Fruit fly (Drosophila melanogaster) ovary, adult (tissue): Measurements from ENCODE around the gene Ahcy.

Source experiments
- CG17801 ChIP-seq: fragments of 200-800 bp; optimal IDR thresholded peaks from 2 replicates; lab custom pipeline; 2019; ENCODE audit warnings: missing biosample characterization, mild to moderate bottlenecking, missing genetic modification characterization, moderate library complexity; ENCODE audit not compliant: partially characterized antibody

Gene Ahcy

dm6 chrX:15449490-15450326, at the start of gene Ahcy, which contains the start of gene Scamp:
Gene Ahcy, plus strand, starts transcription at chrX:15450261.
Gene Scamp, minus strand, starts transcription at chrX:15449883.
- no peak for TF ChIP-seq CG17801 (GFP tag; lab: Kevin White, UChicago)

dm6 chrX:15401861-15402260, 48.2 kb upstream of the Ahcy start:
- TF ChIP-seq CG17801 (GFP tag; lab: Kevin White, UChicago) = no peak

- TF ChIP-seq CG17801 (GFP tag; lab: Kevin White, UChicago) = no peak
These were observed 43.2 kb upstream of the Ahcy start for dm6 chrX:15406811-15407210.

dm6 chrX:15441245-15441644, 8.8 kb upstream of the Ahcy start, which contains the start of gene Cngl:
Gene Cngl, minus strand, starts transcription at chrX:15441252.
- no peak for TF ChIP-seq CG17801 (GFP tag; lab: Kevin White, UChicago)

- no peak for TF ChIP-seq CG17801 (GFP tag; lab: Kevin White, UChicago)
These were observed 6.6 kb upstream of the Ahcy start for dm6 chrX:15443502-15443901.

- no peak for TF ChIP-seq CG17801 (GFP tag; lab: Kevin White, UChicago)
These were observed 1.9 kb upstream of the Ahcy start for dm6 chrX:15448136-15448535.

dm6 chrX:15448809-15449208, 1.3 kb upstream of the Ahcy start:
- no peak for TF ChIP-seq CG17801 (GFP tag; lab: Kevin White, UChicago)

dm6 chrX:15450327-15450644, 225 bp downstream of the Ahcy start:
- TF ChIP-seq CG17801 (GFP tag; lab: Kevin White, UChicago) = no peak

- peak; percentile 50 for TF ChIP-seq CG17801 (GFP tag; lab: Kevin White, UChicago)
These were observed 3.1 kb downstream of the Ahcy start, which contains the start of gene CG11655 for dm6 chrX:15453121-15453520. Gene CG11655, plus strand, starts transcription at chrX:15453471.

- no peak for TF ChIP-seq CG17801 (GFP tag; lab: Kevin White, UChicago)
These were observed 12.4 kb downstream of the Ahcy start, which contains the start of the genes shtd, CG6294 and CG6299 for dm6 chrX:15462436-15462857. Gene shtd, minus strand, starts transcription at chrX:15462441. Gene CG6294, plus strand, starts transcription at chrX:15462722. Gene CG6299, plus strand, starts transcription at chrX:15462722.

dm6 chrX:15464531-15464930, 14.5 kb downstream of the Ahcy start:
- TF ChIP-seq CG17801 (GFP tag; lab: Kevin White, UChicago) = no peak

dm6 chrX:15465410-15465809, 15.3 kb downstream of the Ahcy start:
- no peak for TF ChIP-seq CG17801 (GFP tag; lab: Kevin White, UChicago)

dm6 chrX:15467402-15467941, 17.4 kb downstream of the Ahcy start, which contains the start of the genes CG15642 and CG15641:
Gene CG15642, minus strand, starts transcription at chrX:15467757.
Gene CG15641, plus strand, starts transcription at chrX:15467891.
- TF ChIP-seq CG17801 (GFP tag; lab: Kevin White, UChicago) = no peak

dm6 chrX:15471904-15472303, 21.8 kb downstream of the Ahcy start, which contains the start of the genes Grip128 and Alg14:
Gene Grip128, minus strand, starts transcription at chrX:15472119.
Gene Alg14, plus strand, starts transcription at chrX:15472164.
- TF ChIP-seq CG17801 (GFP tag; lab: Kevin White, UChicago) = no peak

dm6 chrX:15475367-15475789, 25.3 kb downstream of the Ahcy start, which contains the start of gene mh:
Gene mh, minus strand, starts transcription at chrX:15475400.
- no peak for TF ChIP-seq CG17801 (GFP tag; lab: Kevin White, UChicago)
